Worm (Caenorhabditis elegans) whole organism, L1 larva: Measurements from ENCODE around the gene F49E8.6.

Source experiments
- C16A3.4 ChIP-seq: fragments of 150-350 bp; optimal IDR thresholded peaks from 2 replicates; lab custom pipeline; 2014; ENCODE audit warnings: missing biosample characterization, missing genetic modification characterization
- F16B12.6 ChIP-seq: fragments of 150-350 bp; optimal IDR thresholded peaks from 2 replicates; lab custom pipeline; 2014; ENCODE audit warnings: missing biosample characterization, missing genetic modification characterization
- aha-1 ChIP-seq: fragments of 150-350 bp; optimal IDR thresholded peaks from 2 replicates; lab custom pipeline; 2014; ENCODE audit warnings: missing biosample characterization, missing genetic modification characterization
- ama-1 ChIP-seq: fragments of 150-350 bp; optimal IDR thresholded peaks from 2 replicates; lab custom pipeline; 2014
- ceh-63 ChIP-seq: fragments of 200-800 bp; sonication (Bioruptor generic); optimal IDR thresholded peaks from 2 replicates; lab custom pipeline; 2018; ENCODE audit warnings: mild to moderate bottlenecking, missing genetic modification characterization, missing compliant biosample characterization
- ceh-88 ChIP-seq: fragments of 200-800 bp; sonication (Bioruptor generic); IDR thresholded peaks from 2 replicates; pipeline ENCODE4 v1.3.6; 2022; ENCODE audit warnings: missing genetic modification characterization, missing compliant biosample characterization
- dpl-1 ChIP-seq, 3 experiments: fragments of 150-350 bp in 2 of 3; sonication (generic microtip) in 1 of 3; optimal IDR thresholded peaks; 2 replicates each; lab custom pipeline; 2014 to 2017; ENCODE audit warnings: missing biosample characterization in 3 of 3, missing genetic modification characterization in 3 of 3, missing genetic modification reagents in 3 of 3
- dsc-1 ChIP-seq: sonication (generic microtip); optimal IDR thresholded peaks from 2 replicates; lab custom pipeline; 2016; ENCODE audit warnings: mild to moderate bottlenecking, missing genetic modification characterization, missing compliant biosample characterization
- egl-27 ChIP-seq, 2 experiments: fragments of 150-350 bp in 1 of 2; sonication (generic microtip); optimal IDR thresholded peaks; 3 replicates each; lab custom pipeline; 2017 to 2018; ENCODE audit warnings: missing biosample characterization in 2 of 2, missing genetic modification characterization in 2 of 2, missing genetic modification reagents in 2 of 2
- elt-2 ChIP-seq: sonication (generic microtip); optimal IDR thresholded peaks from 2 replicates; lab custom pipeline; 2016; ENCODE audit warnings: missing genetic modification characterization, mild to moderate bottlenecking, inconsistent platforms, missing compliant biosample characterization, missing genetic modification reagents
- elt-3 ChIP-seq, 6 experiments: fragments of 150-350 bp in 1 of 6; sonication (generic microtip); optimal IDR thresholded peaks; 2 replicates each; lab custom pipeline; 2017 to 2018; ENCODE audit warnings: missing biosample characterization in 6 of 6, missing genetic modification characterization in 6 of 6, inconsistent platforms in 1 of 6
- ets-5 ChIP-seq: fragments of 200-800 bp; sonication (Bioruptor generic); IDR thresholded peaks from 2 replicates; pipeline ENCODE4 v1.3.6; 2022; ENCODE audit warnings: missing genetic modification characterization, missing compliant biosample characterization
- fkh-4 ChIP-seq: sonication (generic microtip); optimal IDR thresholded peaks from 2 replicates; lab custom pipeline; 2016; ENCODE audit warnings: missing compliant biosample characterization, missing genetic modification characterization, borderline replicate concordance
- fkh-8 ChIP-seq: sonication (generic microtip); optimal IDR thresholded peaks from 2 replicates; lab custom pipeline; 2016; ENCODE audit warnings: mild to moderate bottlenecking, missing genetic modification characterization, missing compliant biosample characterization
- fos-1 ChIP-seq: fragments of 150-350 bp; optimal IDR thresholded peaks from 2 replicates; lab custom pipeline; 2014; ENCODE audit warnings: missing biosample characterization, missing genetic modification characterization
- grh-1 ChIP-seq: fragments of 200-800 bp; sonication (Bioruptor generic); IDR thresholded peaks from 2 replicates; pipeline ENCODE4 v1.3.6; 2022; ENCODE audit warnings: missing genetic modification reagents, missing genetic modification characterization, missing compliant biosample characterization
- hlh-17 ChIP-seq: fragments of 200-800 bp; sonication (Bioruptor generic); optimal IDR thresholded peaks from 2 replicates; lab custom pipeline; 2018; ENCODE audit warnings: missing genetic modification characterization, mild to moderate bottlenecking, missing compliant biosample characterization, moderate library complexity, borderline replicate concordance
- hlh-4 ChIP-seq: sonication (generic microtip); optimal IDR thresholded peaks from 2 replicates; lab custom pipeline; 2016; ENCODE audit warnings: mild to moderate bottlenecking, missing genetic modification characterization, missing compliant biosample characterization
- irx-1 ChIP-seq: sonication (generic microtip); optimal IDR thresholded peaks from 2 replicates; lab custom pipeline; 2016; ENCODE audit warnings: missing genetic modification characterization, missing compliant biosample characterization
- isw-1 ChIP-seq: fragments of 200-800 bp; sonication (Bioruptor generic); IDR thresholded peaks from 2 replicates; pipeline ENCODE4 v1.3.6; 2022; ENCODE audit warnings: missing genetic modification characterization, missing compliant biosample characterization
- jun-1 ChIP-seq: fragments of 150-350 bp; optimal IDR thresholded peaks from 2 replicates; lab custom pipeline; 2014; ENCODE audit warnings: missing biosample characterization, missing genetic modification reagents, missing genetic modification characterization
- lin-14 ChIP-seq: fragments of 200-800 bp; sonication (Bioruptor generic); optimal IDR thresholded peaks from 2 replicates; lab custom pipeline; 2018; ENCODE audit warnings: mild to moderate bottlenecking, missing genetic modification characterization, moderate library complexity, missing compliant biosample characterization
- lin-15B ChIP-seq: fragments of 150-350 bp; sonication (generic microtip); optimal IDR thresholded peaks from 3 replicates; lab custom pipeline; 2014; ENCODE audit warnings: missing biosample characterization, missing genetic modification characterization
- lin-39 ChIP-seq: fragments of 150-350 bp; optimal IDR thresholded peaks from 2 replicates; lab custom pipeline; 2014; ENCODE audit warnings: missing biosample characterization, missing genetic modification reagents, missing genetic modification characterization
- mdl-1 ChIP-seq, 2 experiments: fragments of 150-350 bp; optimal IDR thresholded peaks; 2 replicates each; lab custom pipeline; 2014 to 2017; ENCODE audit warnings: missing biosample characterization in 2 of 2, missing genetic modification characterization in 2 of 2, inconsistent platforms in 1 of 2
- mep-1 ChIP-seq: fragments of 150-350 bp; optimal IDR thresholded peaks from 2 replicates; lab custom pipeline; 2014; ENCODE audit warnings: missing biosample characterization, missing genetic modification characterization
- nhr-11 ChIP-seq: fragments of 150-350 bp; optimal IDR thresholded peaks from 2 replicates; lab custom pipeline; 2014; ENCODE audit warnings: missing biosample characterization, missing genetic modification characterization
- nhr-12 ChIP-seq: sonication (generic microtip); optimal IDR thresholded peaks from 2 replicates; lab custom pipeline; 2017; ENCODE audit warnings: missing biosample characterization, missing genetic modification characterization
- nhr-19 ChIP-seq: fragments of 200-800 bp; sonication (Bioruptor generic); conservative IDR thresholded peaks from 2 replicates; pipeline ENCODE4 v1.3.6; 2022; ENCODE audit warnings: missing genetic modification characterization, missing compliant biosample characterization
- nhr-20 ChIP-seq: sonication (generic microtip); optimal IDR thresholded peaks from 2 replicates; lab custom pipeline; 2016; ENCODE audit warnings: mild to moderate bottlenecking, missing genetic modification characterization, missing compliant biosample characterization
- nhr-237 ChIP-seq: fragments of 150-350 bp; optimal IDR thresholded peaks from 2 replicates; lab custom pipeline; 2014; ENCODE audit warnings: missing biosample characterization, missing genetic modification characterization
- nhr-28 ChIP-seq: fragments of 150-350 bp; optimal IDR thresholded peaks from 2 replicates; lab custom pipeline; 2014; ENCODE audit warnings: missing biosample characterization, missing genetic modification characterization
- nhr-47 ChIP-seq: sonication (generic microtip); optimal IDR thresholded peaks from 2 replicates; lab custom pipeline; 2016; ENCODE audit warnings: mild to moderate bottlenecking, missing genetic modification characterization, moderate library complexity, missing compliant biosample characterization
- nhr-71 ChIP-seq: sonication (generic microtip); optimal IDR thresholded peaks from 2 replicates; lab custom pipeline; 2016; ENCODE audit warnings: mild to moderate bottlenecking, missing genetic modification characterization, moderate library complexity, missing compliant biosample characterization
- nhr-76 ChIP-seq: sonication (generic microtip); optimal IDR thresholded peaks from 2 replicates; lab custom pipeline; 2017; ENCODE audit warnings: missing biosample characterization, missing genetic modification characterization
- nhr-77 ChIP-seq: fragments of 150-350 bp; optimal IDR thresholded peaks from 2 replicates; lab custom pipeline; 2014; ENCODE audit warnings: missing biosample characterization, missing genetic modification characterization
- nhr-84 ChIP-seq: sonication (generic microtip); optimal IDR thresholded peaks from 2 replicates; lab custom pipeline; 2017; ENCODE audit warnings: missing biosample characterization, missing genetic modification characterization
- nhr-85 ChIP-seq: sonication (generic microtip); peaks from one replicate; lab custom pipeline; 2016; ENCODE audit warnings: missing genetic modification characterization, inconsistent platforms, missing compliant biosample characterization
- nhr-90 ChIP-seq: sonication (generic microtip); optimal IDR thresholded peaks from 2 replicates; lab custom pipeline; 2016; ENCODE audit warnings: mild to moderate bottlenecking, missing genetic modification characterization, missing compliant biosample characterization; ENCODE audit not compliant: poor library complexity
- pag-3 ChIP-seq: sonication (generic microtip); optimal IDR thresholded peaks from 2 replicates; lab custom pipeline; 2017; ENCODE audit warnings: missing genetic modification characterization, mild to moderate bottlenecking, missing compliant biosample characterization, antibody characterized with exemption, borderline replicate concordance; ENCODE audit not compliant: insufficient read depth
- pax-3 ChIP-seq: fragments of 200-800 bp; sonication (Bioruptor generic); optimal IDR thresholded peaks from 2 replicates; lab custom pipeline; 2018; ENCODE audit warnings: mild to moderate bottlenecking, missing genetic modification characterization, moderate library complexity, missing compliant biosample characterization
- pqm-1 ChIP-seq: sonication (generic microtip); optimal IDR thresholded peaks from 3 replicates; lab custom pipeline; 2017; ENCODE audit warnings: missing biosample characterization, missing genetic modification characterization
- rnt-1 ChIP-seq: sonication (generic microtip); optimal IDR thresholded peaks from 2 replicates; lab custom pipeline; 2016; ENCODE audit warnings: mild to moderate bottlenecking, missing genetic modification characterization, moderate library complexity, missing compliant biosample characterization
- snpc-4 ChIP-seq: fragments of 150-350 bp; optimal IDR thresholded peaks from 2 replicates; lab custom pipeline; 2014; ENCODE audit warnings: missing biosample characterization, missing genetic modification characterization
- sup-37 ChIP-seq: fragments of 200-800 bp; sonication (Bioruptor generic); optimal IDR thresholded peaks from 2 replicates; lab custom pipeline; 2018; ENCODE audit warnings: mild to moderate bottlenecking, missing genetic modification characterization, missing compliant biosample characterization
- swsn-7 ChIP-seq: sonication (generic microtip); optimal IDR thresholded peaks from 2 replicates; lab custom pipeline; 2016; ENCODE audit warnings: missing genetic modification characterization, missing compliant biosample characterization
- tlp-1 ChIP-seq: fragments of 150-350 bp; optimal IDR thresholded peaks from 2 replicates; lab custom pipeline; 2014; ENCODE audit warnings: missing biosample characterization, missing genetic modification characterization
- unc-130 ChIP-seq: fragments of 150-350 bp; optimal IDR thresholded peaks from 2 replicates; lab custom pipeline; 2017; ENCODE audit warnings: missing biosample characterization, missing genetic modification characterization, inconsistent platforms
- unc-30 ChIP-seq: sonication (generic microtip); optimal IDR thresholded peaks from 2 replicates; lab custom pipeline; 2017; ENCODE audit warnings: missing biosample characterization, missing genetic modification characterization
- unc-86 ChIP-seq: sonication (generic microtip); optimal IDR thresholded peaks from 2 replicates; lab custom pipeline; 2016; ENCODE audit warnings: missing genetic modification characterization, missing compliant biosample characterization
- unc-98 ChIP-seq: fragments of 200-800 bp; sonication (Bioruptor generic); IDR thresholded peaks from 2 replicates; pipeline ENCODE4 v1.3.6; 2022; ENCODE audit warnings: missing genetic modification characterization, missing compliant biosample characterization
- xbp-1 ChIP-seq: sonication (generic microtip); optimal IDR thresholded peaks from 2 replicates; lab custom pipeline; 2016; ENCODE audit warnings: missing genetic modification characterization, missing compliant biosample characterization
- ztf-4 ChIP-seq: fragments of 150-350 bp; optimal IDR thresholded peaks from 2 replicates; lab custom pipeline; 2014; ENCODE audit warnings: missing biosample characterization, missing genetic modification characterization

The F49E8.6 gene

DNA sequence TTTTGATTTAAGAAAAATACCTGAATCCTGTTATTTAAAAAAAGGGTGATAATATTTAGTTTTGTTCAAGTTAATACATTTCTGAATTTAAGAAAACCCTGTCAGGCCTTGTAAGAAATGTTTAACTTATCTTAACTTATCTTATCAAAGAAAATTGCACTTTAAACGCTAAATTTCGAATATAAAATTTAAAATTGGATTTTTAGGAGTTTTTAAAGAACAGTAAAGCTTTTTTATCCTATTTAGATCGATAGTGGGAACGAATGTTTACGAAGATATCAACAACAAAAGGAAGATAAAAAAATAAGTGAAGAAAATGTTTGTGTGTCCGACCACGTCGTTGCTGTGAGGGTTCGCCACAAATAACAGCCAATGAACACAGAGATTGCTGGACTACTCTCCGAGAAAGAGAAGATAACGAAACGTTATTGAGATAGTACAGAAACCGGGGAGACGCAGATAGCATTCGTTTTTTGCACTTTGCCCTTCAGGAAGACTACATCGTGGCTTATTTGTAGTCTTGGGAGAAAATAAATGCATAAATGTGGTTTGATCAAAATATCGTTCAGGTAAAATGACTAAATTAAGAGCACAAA lies 1.4 kb downstream of the F49E8.6 start, which contains the start of gene dif-1 (continued):
- TF ChIP-seq grh-1 (GFP tag; lab: Robert Waterston, UW), result no peak
- TF ChIP-seq ztf-4, result no peak
- TF ChIP-seq unc-86 (tag; lab: Kevin White, UChicago), result no peak
- TF ChIP-seq pqm-1 (tag; lab: Kevin White, UChicago), result no peak
- TF ChIP-seq snpc-4 (tag; lab: Kevin White, UChicago), result no peak
- no peak for TF ChIP-seq irx-1
- peak; percentile 48 for TF ChIP-seq nhr-20 (tag; lab: Kevin White, UChicago)
- TF ChIP-seq nhr-77 (tag; lab: Kevin White, UChicago), result no peak
- no peak for TF ChIP-seq hlh-4 (tag; lab: Kevin White, UChicago)
- TF ChIP-seq dsc-1 (tag; lab: Kevin White, UChicago), result no peak
- TF ChIP-seq nhr-28 (tag; lab: Kevin White, UChicago), result no peak
- no peak for TF ChIP-seq mdl-1 (tag; optimal IDR thresholded peaks at IDR 0.05; lab: Kevin White, UChicago)
- TF ChIP-seq nhr-90, result no peak
- no peak for TF ChIP-seq xbp-1 (tag; lab: Kevin White, UChicago)
- no peak for TF ChIP-seq nhr-47 (tag; lab: Kevin White, UChicago)
- no peak for TF ChIP-seq aha-1
- TF ChIP-seq egl-27 (tag; optimal IDR thresholded peaks at IDR 0.05; lab: Kevin White, UChicago), result no peak
- peak; percentile 65 for TF ChIP-seq elt-2 (tag; lab: Kevin White, UChicago)
- peak in 2 of 6 experiments; percentile 23 to 35 for TF ChIP-seq elt-3 (tag; optimal IDR thresholded peaks at IDR 0.05; lab: Kevin White, UChicago)
- TF ChIP-seq nhr-237 (tag; lab: Kevin White, UChicago), result no peak
- no peak for TF ChIP-seq pag-3
- TF ChIP-seq nhr-84 (tag; lab: Kevin White, UChicago), result no peak
- TF ChIP-seq unc-98 (GFP tag; lab: Robert Waterston, UW), result no peak
- no peak for TF ChIP-seq lin-39 (tag; lab: Kevin White, UChicago)
- no peak for TF ChIP-seq ceh-88 (GFP tag; lab: Robert Waterston, UW)
- TF ChIP-seq ceh-63 (GFP tag; lab: Kevin White, UChicago), result no peak
- TF ChIP-seq nhr-11 (tag; lab: Kevin White, UChicago), result no peak
- TF ChIP-seq nhr-12, result no peak
- peak; percentile 4 for TF ChIP-seq F16B12.6 (tag; lab: Kevin White, UChicago)
- no peak for TF ChIP-seq tlp-1 (tag; lab: Kevin White, UChicago)
- no peak for TF ChIP-seq nhr-76 (tag; lab: Kevin White, UChicago)
- TF ChIP-seq fkh-8 (tag; lab: Kevin White, UChicago), result no peak
- TF ChIP-seq swsn-7 (tag; lab: Kevin White, UChicago), result no peak
- TF ChIP-seq mep-1 (tag; lab: Kevin White, UChicago), result peak; percentile 5
- no peak for TF ChIP-seq lin-15B (tag; lab: Kevin White, UChicago)
- TF ChIP-seq C16A3.4 (tag; lab: Kevin White, UChicago), result no peak
- no peak for TF ChIP-seq ama-1 (lab: Kevin White, UChicago)
- no peak for TF ChIP-seq hlh-17
- TF ChIP-seq ets-5, result no peak
- peak; percentile 30 for TF ChIP-seq nhr-71 (tag; lab: Kevin White, UChicago)
- TF ChIP-seq sup-37 (GFP tag; lab: Kevin White, UChicago), result no peak
- TF ChIP-seq jun-1 (tag; lab: Kevin White, UChicago), result no peak
- no peak for TF ChIP-seq unc-30
- TF ChIP-seq nhr-19, result no peak; the same call in 1 of the 2 replicates
- TF ChIP-seq pax-3 (tag; lab: Kevin White, UChicago), result no peak
- TF ChIP-seq fos-1 (tag; lab: Kevin White, UChicago), result no peak
- TF ChIP-seq isw-1 (GFP tag; lab: Robert Waterston, UW), result no peak
- no peak for TF ChIP-seq nhr-85 (tag; lab: Kevin White, UChicago)
- peak; percentile 73 for TF ChIP-seq lin-14 (GFP tag; lab: Kevin White, UChicago)
- no peak for TF ChIP-seq fkh-4 (tag; lab: Kevin White, UChicago)
- no peak for TF ChIP-seq dpl-1 (GFP tag; optimal IDR thresholded peaks at IDR 0.05; lab: Kevin White, UChicago)
- TF ChIP-seq rnt-1 (tag; lab: Kevin White, UChicago), result peak; percentile 31
- TF ChIP-seq unc-130 (tag; lab: Kevin White, UChicago), result no peak
